Worm (Caenorhabditis elegans) whole organism, L4/young adult: ENCODE measurements around the gene F13D12.10.

Experiments used
- W03F9.2 ChIP-seq: fragments of 150-350 bp; optimal IDR thresholded peaks from 2 replicates; lab custom pipeline; 2014; ENCODE audit warnings: missing biosample characterization, missing genetic modification characterization
- him-1 ChIP-seq: sonication (generic microtip); optimal IDR thresholded peaks from 2 replicates; lab custom pipeline; 2016; ENCODE audit warnings: missing genotype, missing genetic modification reagents, missing genetic modification characterization, missing compliant biosample characterization

ce11 chrII:11724362-11724761 is 10.8 kb downstream of the F13D12.10 start:
- no peak for TF ChIP-seq him-1 (tag; lab: Kevin White, UChicago)
- TF ChIP-seq W03F9.2 (tag; lab: Kevin White, UChicago) = no peak
